Worm (Caenorhabditis elegans) whole organism, mixed stage, embryonic: ENCODE data around the gene C33A12.4.

Experiments used
- ces-1 ChIP-seq: fragments of 150-350 bp; optimal IDR thresholded peaks from 2 replicates; lab custom pipeline; 2014; ENCODE audit warnings: missing biosample characterization, missing genetic modification reagents, missing genetic modification characterization
- unc-39 ChIP-seq: fragments of 150-350 bp; optimal IDR thresholded peaks from 2 replicates; lab custom pipeline; 2014; ENCODE audit warnings: missing biosample characterization, missing genetic modification characterization
- unc-62 ChIP-seq: fragments of 150-350 bp; optimal IDR thresholded peaks from 2 replicates; lab custom pipeline; 2014; ENCODE audit warnings: missing biosample characterization, missing genetic modification reagents, missing genetic modification characterization

ce11 chrIV:9510439-9510838, at the start of gene C33A12.4:
- TF ChIP-seq ces-1 (GFP tag; lab: Kevin White, UChicago) (no peak), unc-39 (tag; lab: Kevin White, UChicago) (no peak), unc-62 (no peak)
